Worm (Caenorhabditis elegans) whole organism, L4/young adult: ENCODE data around the gene phat-7.

Experiments
- W03F9.2 ChIP-seq: fragments of 150-350 bp; optimal IDR thresholded peaks from 2 replicates; lab custom pipeline; 2014; ENCODE audit warnings: missing biosample characterization, missing genetic modification characterization
- dao-5 ChIP-seq: sonication (generic microtip); optimal IDR thresholded peaks from 2 replicates; lab custom pipeline; 2016; ENCODE audit warnings: missing genotype, missing genetic modification characterization, moderate library complexity, missing compliant biosample characterization
- him-1 ChIP-seq: sonication (generic microtip); optimal IDR thresholded peaks from 2 replicates; lab custom pipeline; 2016; ENCODE audit warnings: missing genotype, missing genetic modification reagents, missing genetic modification characterization, missing compliant biosample characterization

The phat-7 gene

DNA sequence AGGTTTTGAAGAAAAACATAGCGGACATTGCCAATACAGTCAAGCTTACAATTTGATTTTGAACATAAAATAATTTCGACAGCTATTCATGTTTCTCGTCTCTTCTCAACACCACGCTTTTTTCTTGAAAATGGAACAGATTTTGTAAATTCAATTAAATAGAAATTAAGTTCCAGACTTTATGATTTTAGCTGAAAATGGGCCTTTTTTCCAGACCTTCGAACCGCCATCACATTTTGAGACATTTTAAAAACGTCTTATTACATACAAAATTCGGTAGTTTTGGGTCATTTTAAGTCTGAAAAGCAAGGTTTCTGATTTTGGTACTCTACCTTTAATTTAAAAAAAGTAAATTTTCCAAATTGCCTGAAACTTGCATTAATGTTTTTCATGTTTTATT lies 8.1 kb upstream of the phat-7 start, which contains the start of gene C49G7.12:
C49G7.12 (plus strand) TSS at position 301 of the 400 bp plus-strand sequence.
- no peak for TF ChIP-seq him-1 (tag; lab: Kevin White, UChicago)
- no peak for TF ChIP-seq W03F9.2 (tag; lab: Kevin White, UChicago)
- no peak for TF ChIP-seq dao-5

- no peak for TF ChIP-seq dao-5
These were observed 7.7 kb upstream of the phat-7 start for ce11 chrV:4038557-4038956.

DNA sequence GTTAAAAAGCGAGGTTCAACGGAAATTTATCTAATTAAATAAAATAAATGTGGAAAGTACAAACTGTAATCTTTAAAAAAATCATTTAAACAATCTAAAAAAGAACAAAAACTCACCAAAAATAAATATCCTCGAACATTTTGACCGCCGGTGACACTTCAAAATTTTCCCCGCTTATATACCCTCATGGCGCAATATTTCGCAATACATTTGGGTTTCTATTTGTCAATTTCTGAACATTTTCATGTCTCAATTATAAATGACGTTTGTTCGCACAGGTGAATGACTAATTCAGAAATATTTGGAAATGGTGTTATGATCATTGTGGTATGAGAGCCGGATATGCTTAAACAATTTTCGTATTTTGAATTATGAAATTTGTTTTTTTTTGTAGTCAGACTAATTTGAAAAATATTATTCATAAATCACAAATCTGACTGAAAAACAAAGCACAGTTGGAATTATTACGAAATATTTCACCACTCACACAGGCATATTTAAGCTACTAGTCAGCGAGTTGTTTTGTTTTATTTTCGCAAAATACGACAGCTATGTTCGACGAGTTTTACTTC lies 4.3 kb upstream of the phat-7 start, which contains the start of the genes C49G7.10 and irg-2:
C49G7.10 (minus strand) TSS at position 169 of the 572 bp plus-strand sequence.
irg-2 (plus strand) TSS at position 329 of the 572 bp plus-strand sequence.
- TF ChIP-seq W03F9.2 (tag; lab: Kevin White, UChicago) (peak; percentile 18), dao-5 (no peak)

DNA sequence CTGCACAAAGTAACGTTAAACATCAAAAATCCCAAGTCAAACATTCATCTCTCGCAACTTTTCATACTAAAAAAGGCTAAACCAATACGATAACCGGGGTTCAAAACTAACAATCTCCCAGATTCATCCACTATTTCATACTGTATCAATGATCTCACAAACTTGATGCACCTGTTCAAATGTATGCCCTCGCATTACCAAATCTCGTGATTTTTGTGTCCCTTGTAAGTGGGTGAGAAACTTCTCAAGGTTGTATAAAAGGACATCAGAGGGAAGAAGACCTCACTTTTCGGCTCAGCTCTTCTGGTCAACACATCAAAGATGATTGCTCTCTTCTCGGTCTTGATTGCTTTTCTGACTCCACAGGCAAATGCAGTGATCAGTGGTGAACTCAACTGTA lies 2.6 kb upstream of the phat-7 start, which contains the start of gene phat-3:
phat-3 (plus strand) TSS at position 301 of the 400 bp plus-strand sequence.
- no peak for TF ChIP-seq W03F9.2 (tag; lab: Kevin White, UChicago)
- no peak for TF ChIP-seq him-1 (tag; lab: Kevin White, UChicago)
- TF ChIP-seq dao-5: no peak

- no peak for TF ChIP-seq him-1 (tag; lab: Kevin White, UChicago)
- TF ChIP-seq W03F9.2 (tag; lab: Kevin White, UChicago): no peak
- TF ChIP-seq dao-5: no peak
These were observed 1.3 kb downstream of the phat-7 start, which contains the start of gene srh-169 for ce11 chrV:4047541-4047940. srh-169 (plus strand) TSS chrV:4047841.

ce11 chrV:4055025-4055424 lies 8.8 kb downstream of the phat-7 start, which contains the start of gene djr-1.2:
djr-1.2 (minus strand) TSS chrV:4055125.
- TF ChIP-seq W03F9.2 (tag; lab: Kevin White, UChicago) (no peak), him-1 (tag; lab: Kevin White, UChicago) (no peak), dao-5 (no peak)

ce11 chrV:4056203-4056602 lies 10.0 kb downstream of the phat-7 start:
- TF ChIP-seq him-1 (tag; lab: Kevin White, UChicago): no peak
- TF ChIP-seq W03F9.2 (tag; lab: Kevin White, UChicago): no peak
- TF ChIP-seq dao-5: no peak

DNA sequence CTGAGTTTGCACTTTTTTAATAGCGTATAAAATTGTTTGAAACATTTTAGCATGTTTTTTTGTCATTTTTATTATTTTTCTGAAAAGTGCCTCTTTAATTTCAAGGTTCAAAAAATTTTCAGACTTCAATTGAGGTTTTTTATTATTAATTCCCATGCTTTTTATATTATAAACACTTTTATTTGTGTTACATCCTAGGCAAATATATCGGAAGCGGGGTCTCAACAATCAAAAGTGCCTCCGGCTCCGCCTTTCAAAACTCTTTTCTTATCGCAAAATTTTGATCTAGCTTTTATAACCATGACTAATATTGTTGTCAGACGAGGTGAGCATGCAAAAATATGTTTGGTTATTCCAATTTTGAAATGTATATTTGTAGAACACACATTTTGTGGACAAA lies 27.2 kb downstream of the phat-7 start, which contains the start of gene otpl-2:
otpl-2 (plus strand) TSS at position 301 of the 400 bp plus-strand sequence.
- TF ChIP-seq dao-5: no peak
- TF ChIP-seq W03F9.2 (tag; lab: Kevin White, UChicago): no peak
- TF ChIP-seq him-1 (tag; lab: Kevin White, UChicago): no peak

DNA sequence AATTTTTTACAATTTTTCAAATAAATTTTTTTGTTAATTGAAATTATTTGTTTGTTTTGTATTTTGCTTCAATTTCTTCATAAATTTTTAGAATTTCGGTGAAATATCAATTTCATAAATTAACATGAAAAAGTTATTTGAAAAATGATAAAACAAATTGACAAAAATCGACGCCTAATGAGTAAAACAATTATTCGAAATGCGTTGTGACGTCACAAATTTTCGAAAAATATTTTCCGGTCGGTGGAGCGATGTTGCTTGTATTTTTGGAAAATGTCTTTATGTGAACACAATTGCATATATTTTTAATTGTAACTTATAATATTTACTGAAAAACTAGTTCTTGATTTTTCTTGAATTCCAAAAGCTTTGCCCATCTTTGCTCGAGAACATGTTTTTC lies 34.3 kb downstream of the phat-7 start:
- no peak for TF ChIP-seq him-1 (tag; lab: Kevin White, UChicago)
- no peak for TF ChIP-seq W03F9.2 (tag; lab: Kevin White, UChicago)
- no peak for TF ChIP-seq dao-5

- no peak for TF ChIP-seq W03F9.2 (tag; lab: Kevin White, UChicago)
- TF ChIP-seq dao-5: no peak
- TF ChIP-seq him-1 (tag; lab: Kevin White, UChicago): no peak
These were observed 35.1 kb downstream of the phat-7 start, which contains the start of gene srh-211 for ce11 chrV:4081283-4081682. srh-211 (minus strand) TSS chrV:4081383.

ce11 chrV:4082952-4083351 lies 36.7 kb downstream of the phat-7 start, which contains the start of gene F38H12.5:
F38H12.5 (minus strand) TSS chrV:4083052.
- TF ChIP-seq W03F9.2 (tag; lab: Kevin White, UChicago): no peak
- no peak for TF ChIP-seq dao-5
- TF ChIP-seq him-1 (tag; lab: Kevin White, UChicago): no peak

DNA sequence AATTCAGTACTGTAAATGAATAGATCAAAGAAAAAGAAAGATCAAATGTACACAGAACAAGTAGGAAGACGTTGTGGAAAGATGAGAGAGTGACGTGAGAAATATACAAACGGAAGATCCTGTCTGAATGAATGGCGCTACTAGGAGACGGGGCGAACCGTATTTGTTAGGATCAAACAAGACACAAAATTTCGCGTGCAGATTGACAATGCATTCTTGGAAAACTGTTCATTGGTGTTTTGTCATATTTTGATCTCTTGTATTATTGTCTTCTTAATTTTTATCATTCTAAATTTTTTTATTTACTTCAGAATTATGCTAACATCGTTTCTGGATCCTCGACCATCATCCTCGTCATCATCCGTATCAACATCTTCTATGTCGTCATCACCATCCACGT lies 48.5 kb downstream of the phat-7 start, which contains the start of gene nhr-181:
nhr-181 (plus strand) TSS at position 301 of the 400 bp plus-strand sequence.
- TF ChIP-seq him-1 (tag; lab: Kevin White, UChicago): no peak
- TF ChIP-seq dao-5: no peak
- TF ChIP-seq W03F9.2 (tag; lab: Kevin White, UChicago): no peak
